Fruit fly (Drosophila melanogaster) whole organism: ENCODE measurements around the gene DIP2.

ENCODE experiments used
- CG8478 ChIP-seq: fragments of >200 bp; optimal IDR thresholded peaks from 2 replicates; lab custom pipeline; 2018; ENCODE audit warnings: inconsistent platforms
- Dll ChIP-seq: fragments of >200 bp; optimal IDR thresholded peaks from 2 replicates; lab custom pipeline; 2017
- EcR ChIP-seq, 2 experiments: fragments of >200 bp; optimal IDR thresholded peaks; 2 replicates each; lab custom pipeline; 2017; ENCODE audit warnings: missing biosample characterization in 2 of 2, missing genetic modification characterization in 2 of 2, missing genetic modification reagents in 2 of 2
- pan ChIP-seq: fragments of >200 bp; optimal IDR thresholded peaks from 2 replicates; lab custom pipeline; 2017
- psq ChIP-seq: fragments of >200 bp; optimal IDR thresholded peaks from 2 replicates; lab custom pipeline; 2017
- usp ChIP-seq: fragments of >200 bp; optimal IDR thresholded peaks from 2 replicates; lab custom pipeline; 2017; ENCODE audit warnings: missing biosample characterization, missing genetic modification characterization, mixed read lengths

The DIP2 gene

DNA sequence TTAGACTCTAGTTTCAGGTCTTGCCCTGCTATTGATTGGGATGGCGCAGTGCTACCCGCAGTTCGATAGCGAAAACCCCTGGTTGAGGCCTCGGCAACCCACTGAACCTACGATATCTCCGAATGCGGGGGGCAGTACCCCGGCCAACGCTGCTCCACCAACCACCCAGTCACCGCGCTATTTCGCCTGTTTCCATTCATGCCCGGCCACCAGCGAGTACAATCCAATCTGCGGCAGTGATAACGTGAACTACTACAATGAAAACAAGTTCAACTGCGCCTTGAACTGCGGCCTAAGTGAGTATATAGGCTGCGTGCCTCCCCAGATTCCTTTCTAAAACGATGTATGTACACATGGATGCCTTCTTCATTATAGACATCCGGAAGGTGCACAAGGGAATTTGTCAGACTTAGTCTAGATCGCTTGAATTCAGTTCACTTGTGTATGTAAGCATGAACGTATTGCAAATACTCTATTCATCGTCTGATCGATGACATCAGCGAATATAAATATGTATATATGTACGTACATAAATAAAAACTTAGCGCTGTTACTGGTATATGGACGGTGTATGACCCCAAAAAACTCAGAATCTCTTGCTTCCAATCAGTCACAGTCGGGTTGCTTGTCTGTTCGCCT, 40.2 kb downstream of the DIP2 start, which contains the start of gene CG13877:
Gene CG13877, plus strand, starts transcription at position 589 of the 639 bp plus-strand sequence.
- TF ChIP-seq EcR (GFP tag; optimal IDR thresholded peaks at IDR 0.05; lab: Kevin White, UChicago), result no peak
- no peak for TF ChIP-seq usp (GFP tag; lab: Kevin White, UChicago)
- no peak for TF ChIP-seq CG8478 (lab: Kevin White, UChicago)
- no peak for TF ChIP-seq pan (lab: Kevin White, UChicago)
- TF ChIP-seq psq (lab: Kevin White, UChicago), result no peak
- TF ChIP-seq Dll (lab: Kevin White, UChicago), result no peak

DNA sequence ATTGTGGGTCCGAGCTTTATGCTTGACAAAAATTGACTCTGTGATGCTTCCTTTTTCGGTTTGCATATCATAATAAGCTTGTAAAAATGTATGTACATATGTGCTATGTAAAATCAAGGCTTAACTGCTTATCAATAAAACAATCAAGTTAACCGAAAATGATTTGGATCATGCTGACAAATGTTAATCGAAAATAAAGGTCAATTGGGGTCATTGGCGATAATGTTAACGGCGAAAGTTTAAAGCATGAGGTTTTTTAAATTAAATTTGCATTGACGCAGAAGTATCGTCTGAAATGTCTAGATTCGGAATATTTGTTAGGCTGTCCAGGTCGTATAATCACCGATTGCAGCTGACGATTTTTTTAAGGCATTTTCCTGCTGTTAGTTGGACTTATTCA, 41.4 kb downstream of the DIP2 start, which contains the start of gene Kaz1-ORFB:
Gene Kaz1-ORFB, plus strand, starts transcription at position 301 of the 400 bp plus-strand sequence.
- TF ChIP-seq usp (GFP tag; lab: Kevin White, UChicago) (no peak), Dll (lab: Kevin White, UChicago) (no peak), psq (lab: Kevin White, UChicago) (no peak), CG8478 (lab: Kevin White, UChicago) (no peak), EcR (GFP tag; optimal IDR thresholded peaks at IDR 0.05; lab: Kevin White, UChicago) (no peak), pan (lab: Kevin White, UChicago) (no peak)

DNA sequence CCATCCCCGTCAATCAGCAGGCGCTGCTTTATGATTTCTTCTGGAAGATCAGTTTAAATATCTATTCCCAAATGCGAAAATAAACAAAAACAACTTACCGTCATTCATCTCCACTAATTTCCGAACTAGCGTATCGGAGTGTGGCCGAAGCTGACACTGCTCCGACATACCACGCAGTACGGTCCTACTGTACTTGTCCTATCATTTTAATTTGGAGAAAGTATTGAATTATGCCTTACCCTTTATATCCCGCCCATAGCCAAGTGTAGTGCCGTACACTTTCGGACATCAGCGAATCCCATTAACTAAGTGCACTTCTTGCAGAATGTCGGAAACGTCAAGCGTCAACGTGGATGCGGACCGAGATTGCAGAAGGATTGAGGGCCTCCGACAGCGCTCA, 45.2 kb downstream of the DIP2 start, which contains the start of the genes thoc7 and Dis3l2:
Gene thoc7, minus strand, starts transcription at position 168 of the 400 bp plus-strand sequence.
Gene Dis3l2, plus strand, starts transcription at position 190 of the 400 bp plus-strand sequence.
- TF ChIP-seq CG8478 (lab: Kevin White, UChicago), result no peak
- no peak for TF ChIP-seq EcR (GFP tag; optimal IDR thresholded peaks at IDR 0.05; lab: Kevin White, UChicago)
- TF ChIP-seq psq (lab: Kevin White, UChicago), result no peak
- TF ChIP-seq usp (GFP tag; lab: Kevin White, UChicago), result no peak
- TF ChIP-seq pan (lab: Kevin White, UChicago), result no peak
- TF ChIP-seq Dll (lab: Kevin White, UChicago), result no peak

DNA sequence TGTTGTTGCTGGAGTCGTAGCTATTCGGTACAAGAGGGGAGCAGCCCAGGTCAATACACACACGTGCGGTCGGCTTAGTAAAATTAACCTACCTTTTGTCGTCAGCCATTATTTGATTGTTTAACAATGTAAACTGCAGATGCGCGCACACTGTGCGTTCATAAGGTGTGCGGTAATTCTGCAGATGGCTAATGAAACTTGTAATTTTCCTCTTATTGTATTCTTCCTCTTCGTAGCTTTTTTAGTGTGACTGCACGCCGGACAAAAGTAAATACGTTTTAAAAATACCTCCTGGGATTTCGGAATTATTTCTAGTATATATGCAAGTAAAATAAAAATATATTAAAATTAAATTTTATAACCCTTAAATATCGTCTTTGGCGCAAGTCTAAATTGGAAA, 46.6 kb downstream of the DIP2 start, which contains the start of gene Prp4k:
Gene Prp4k, minus strand, starts transcription at position 258 of the 400 bp plus-strand sequence.
- TF ChIP-seq EcR (GFP tag; optimal IDR thresholded peaks at IDR 0.05; lab: Kevin White, UChicago), result no peak
- TF ChIP-seq usp (GFP tag; lab: Kevin White, UChicago), result no peak
- no peak for TF ChIP-seq Dll (lab: Kevin White, UChicago)
- TF ChIP-seq CG8478 (lab: Kevin White, UChicago), result no peak
- no peak for TF ChIP-seq pan (lab: Kevin White, UChicago)
- TF ChIP-seq psq (lab: Kevin White, UChicago), result no peak

DNA sequence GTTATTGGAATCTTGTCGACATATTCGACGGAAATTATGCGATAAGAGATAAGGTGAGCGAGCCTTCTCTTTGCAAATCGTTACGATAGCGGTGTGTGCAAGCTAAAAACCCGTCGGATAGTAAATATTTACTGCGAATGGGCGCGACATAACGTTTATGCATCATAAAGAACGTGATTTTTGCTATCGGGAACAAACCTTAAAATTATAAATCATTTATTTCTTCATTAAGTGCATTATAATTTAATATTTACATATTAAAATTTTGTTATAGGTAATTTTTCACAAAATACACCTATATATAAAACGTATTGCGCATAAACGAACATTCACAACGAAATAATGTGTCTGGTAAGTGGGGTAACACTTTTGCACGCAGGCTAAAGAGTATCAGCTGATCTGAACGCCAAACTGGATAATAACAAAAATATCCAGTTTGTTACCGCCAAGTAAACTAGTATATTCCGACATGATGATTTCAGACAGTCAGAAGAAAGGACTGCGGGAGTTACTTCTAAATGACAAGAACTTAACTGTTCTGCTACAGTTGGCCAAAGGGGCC, 52.0 kb downstream of the DIP2 start, which contains the start of the genes Gk1 and CG13876:
Gene Gk1, minus strand, starts transcription at position 122 of the 562 bp plus-strand sequence.
Gene CG13876, plus strand, starts transcription at position 412 of the 562 bp plus-strand sequence.
- TF ChIP-seq psq (lab: Kevin White, UChicago) (no peak), CG8478 (lab: Kevin White, UChicago) (no peak), EcR (GFP tag; optimal IDR thresholded peaks at IDR 0.05; lab: Kevin White, UChicago) (no peak), usp (GFP tag; lab: Kevin White, UChicago) (no peak), pan (lab: Kevin White, UChicago) (no peak), Dll (lab: Kevin White, UChicago) (no peak)

DNA sequence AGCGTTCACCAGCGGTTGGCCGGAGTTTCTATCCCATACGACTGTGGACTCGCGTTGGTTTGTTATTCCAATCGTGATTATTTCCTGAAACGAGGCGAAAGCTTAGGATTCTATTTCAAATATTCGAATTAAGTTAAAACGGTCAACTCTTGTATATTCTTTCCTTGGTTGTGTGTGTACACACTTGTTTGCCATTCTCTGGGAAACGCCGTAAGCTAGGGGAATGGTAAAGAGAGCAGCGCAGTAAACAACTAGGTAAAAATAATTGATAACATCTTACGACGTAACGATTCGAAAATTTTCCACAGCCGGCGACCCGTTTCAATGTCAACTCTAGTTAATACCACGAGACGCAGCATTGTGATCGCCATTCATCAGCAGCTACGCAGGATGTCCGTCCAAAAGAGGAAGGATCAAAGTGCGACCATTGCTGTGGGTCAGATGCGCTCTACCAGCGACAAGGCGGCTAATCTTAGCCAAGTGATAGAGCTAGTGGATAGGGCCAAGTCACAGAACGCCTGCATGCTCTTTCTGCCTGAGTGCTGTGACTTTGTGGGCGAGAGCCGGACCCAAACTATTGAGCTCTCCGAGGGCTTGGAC, 54.1 kb downstream of the DIP2 start, which contains the start of gene NitFhit:
Gene NitFhit, plus strand, starts transcription at position 195 of the 600 bp plus-strand sequence.
- TF ChIP-seq Dll (lab: Kevin White, UChicago) (no peak), psq (lab: Kevin White, UChicago) (no peak), pan (lab: Kevin White, UChicago) (no peak), CG8478 (lab: Kevin White, UChicago) (no peak), usp (GFP tag; lab: Kevin White, UChicago) (no peak), EcR (GFP tag; optimal IDR thresholded peaks at IDR 0.05; lab: Kevin White, UChicago) (no peak)
